Fruit fly (Drosophila melanogaster): ENCODE data around the gene spri.
A peak's percentile ranks its signal among the peaks of the same experiment; 100 is the strongest.

The spri gene

DNA sequence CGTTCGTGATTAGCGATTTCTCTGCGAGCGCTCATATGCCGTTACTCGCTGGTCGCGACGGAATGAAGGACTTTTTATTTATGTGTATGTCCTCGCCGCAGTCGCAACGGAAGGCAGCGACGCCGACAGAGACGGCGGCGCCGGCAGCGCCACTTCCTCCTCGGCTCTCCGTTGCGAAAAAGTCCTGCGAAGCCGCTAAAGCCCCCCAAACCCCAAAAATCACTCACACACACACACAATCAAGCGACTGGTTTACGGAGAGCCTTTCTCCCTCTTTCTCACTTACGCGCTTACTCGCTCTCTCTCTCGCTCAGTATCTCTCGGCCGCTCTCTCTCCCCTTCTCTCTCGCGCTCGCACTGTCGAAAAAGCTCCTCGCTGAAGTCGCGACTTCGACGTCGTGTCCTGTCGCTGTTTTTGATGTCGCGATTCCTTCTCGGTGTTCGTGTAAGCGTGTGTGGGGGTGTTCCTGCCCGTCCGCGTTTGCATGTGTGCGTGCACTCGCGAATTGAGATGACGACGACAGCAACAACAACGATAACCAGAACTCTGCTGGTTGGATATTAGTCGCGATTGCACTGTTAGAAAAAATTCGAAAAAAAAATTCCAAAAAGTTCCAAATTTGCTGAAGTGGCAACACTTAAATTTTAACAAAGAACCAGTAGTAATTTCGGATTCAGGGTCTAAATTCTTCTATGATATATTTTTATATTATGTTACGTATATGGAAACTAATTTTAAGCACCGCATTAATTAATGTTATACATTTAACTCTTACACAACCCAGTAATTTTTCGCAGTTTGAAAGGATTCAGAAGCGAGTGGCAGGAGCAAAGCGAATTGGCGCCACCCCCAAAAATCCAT, 35.2 kb upstream of the spri start, which contains the start of gene CG43347:
TSS of gene CG43347 (minus strand) at position 47 of the 862 bp plus-strand sequence.
- TF ChIP-seq CG12391 (tag; optimal IDR thresholded peaks at IDR 0.05) (peak; percentile 73), CG1647 (GFP tag; optimal IDR thresholded peaks at IDR 0.05) (no peak), CG17829 (tag; optimal IDR thresholded peaks at IDR 0.05) (peak; percentile 54), jing (GFP tag; optimal IDR thresholded peaks at IDR 0.05) (peak; percentile 11), row (GFP tag; IDR thresholded peaks at IDR 0.05) (peak; percentile 79), sc (optimal IDR thresholded peaks at IDR 0.05) (no peak), sc (GFP tag; optimal IDR thresholded peaks at IDR 0.05) (peak; percentile 38), Hmx (GFP tag; optimal IDR thresholded peaks at IDR 0.05) (no peak), caup (GFP tag; optimal IDR thresholded peaks at IDR 0.05; ENCODE audit: severe bottlenecking) (peak; percentile 79), grau (tag; optimal IDR thresholded peaks at IDR 0.05) (peak; percentile 80), gem (tag; optimal IDR thresholded peaks at IDR 0.05) (peak; percentile 83), sisA (GFP tag; IDR thresholded peaks at IDR 0.05) (peak; percentile 56), CG18599 (GFP tag; optimal IDR thresholded peaks at IDR 0.05) (peak; percentile 92), toy (GFP tag; IDR thresholded peaks at IDR 0.05) (no peak), CG14667 (GFP tag; IDR thresholded peaks at IDR 0.05) (no peak), Dip3 (GFP tag; optimal IDR thresholded peaks at IDR 0.05) (no peak), CG12659 (GFP tag; optimal IDR thresholded peaks at IDR 0.05) (peak; percentile 66), CG11695 (GFP tag; IDR thresholded peaks at IDR 0.05) (peak; percentile 39; the same call in 1 of the 3 replicates), NK7.1 (GFP tag; optimal IDR thresholded peaks at IDR 0.05) (no peak), Optix (GFP tag; IDR thresholded peaks at IDR 0.05) (no peak), run (tag; optimal IDR thresholded peaks at IDR 0.05) (peak; percentile 27), CG9215 (GFP tag; IDR thresholded peaks at IDR 0.05) (peak; percentile 66), H15 (GFP tag; IDR thresholded peaks at IDR 0.05) (0 out of 3 replicates have a peak, but pooled peaks have one; percentile 43), fd102C (GFP tag; optimal IDR thresholded peaks at IDR 0.05) (no peak), lab (GFP tag; optimal IDR thresholded peaks at IDR 0.05) (peak; percentile 86), Hr39 (optimal IDR thresholded peaks at IDR 0.05) (no peak), CG4820 (GFP tag; optimal IDR thresholded peaks at IDR 0.05) (peak; percentile 41), Chrac-16 (GFP tag; optimal IDR thresholded peaks at IDR 0.05) (peak; percentile 39), CG6272 (GFP tag; IDR thresholded peaks at IDR 0.05) (0 out of 2 replicates have a peak, but pooled peaks have one; percentile 35), CG10267 (tag; optimal IDR thresholded peaks at IDR 0.05) (peak; percentile 47), Rfx (GFP tag; IDR thresholded peaks at IDR 0.05) (peak; percentile 57), CG2678 (tag; optimal IDR thresholded peaks at IDR 0.05) (peak; percentile 89), btn (GFP tag; optimal IDR thresholded peaks at IDR 0.05) (no peak), Jarid2 (GFP tag; optimal IDR thresholded peaks at IDR 0.05) (peak; percentile 16), CG13287 (GFP tag; IDR thresholded peaks at IDR 0.05; ENCODE audit: partially characterized antibody) (no peak), Sry-β (GFP tag; optimal IDR thresholded peaks at IDR 0.05) (no peak), sima (GFP tag; optimal IDR thresholded peaks at IDR 0.05) (no peak), pnt (GFP tag; optimal IDR thresholded peaks at IDR 0.05) (no peak), CG2712 (tag; optimal IDR thresholded peaks at IDR 0.05) (peak; percentile 71), CG43689 (GFP tag; IDR thresholded peaks at IDR 0.05) (0 out of 2 replicates have a peak, but pooled peaks have one; percentile 28), CG1602 (GFP tag; optimal IDR thresholded peaks at IDR 0.05) (peak; percentile 37), gro (GFP tag; optimal IDR thresholded peaks at IDR 0.05) (no peak), eyg (GFP tag; optimal IDR thresholded peaks at IDR 0.05) (no peak), az2 (GFP tag; optimal IDR thresholded peaks at IDR 0.05) (peak; percentile 53), CG17186 (GFP tag; optimal IDR thresholded peaks at IDR 0.05) (no peak), CG11723 (GFP tag; optimal IDR thresholded peaks at IDR 0.05) (peak; percentile 45), CG10543 (GFP tag; optimal IDR thresholded peaks at IDR 0.05) (peak; percentile 78), Max (GFP tag; optimal IDR thresholded peaks at IDR 0.05) (peak; percentile 36), esg (GFP tag; conservative IDR thresholded peaks at IDR 0.05) (peak; percentile 41; the same call in 1 of the 2 replicates)

All from whole organism, embryonic.